Fruit fly (Drosophila melanogaster) Kc167 (cell line): ENCODE measurements around the gene nerfin-1.

ENCODE experiments used
- Sin3A ChIP-seq: fragments of >200 bp; optimal IDR thresholded peaks from 2 replicates; lab custom pipeline; 2018; ENCODE audit warnings: missing external identifiers
- h ChIP-seq: fragments of >200 bp; optimal IDR thresholded peaks from 3 replicates; lab custom pipeline; 2018; ENCODE audit warnings: missing external identifiers
- insv ChIP-seq: fragments of >200 bp; optimal IDR thresholded peaks from 3 replicates; lab custom pipeline; 2018; ENCODE audit warnings: missing external identifiers
- psq ChIP-seq: fragments of >200 bp; optimal IDR thresholded peaks from 2 replicates; lab custom pipeline; 2017; ENCODE audit warnings: missing external identifiers

DNA sequence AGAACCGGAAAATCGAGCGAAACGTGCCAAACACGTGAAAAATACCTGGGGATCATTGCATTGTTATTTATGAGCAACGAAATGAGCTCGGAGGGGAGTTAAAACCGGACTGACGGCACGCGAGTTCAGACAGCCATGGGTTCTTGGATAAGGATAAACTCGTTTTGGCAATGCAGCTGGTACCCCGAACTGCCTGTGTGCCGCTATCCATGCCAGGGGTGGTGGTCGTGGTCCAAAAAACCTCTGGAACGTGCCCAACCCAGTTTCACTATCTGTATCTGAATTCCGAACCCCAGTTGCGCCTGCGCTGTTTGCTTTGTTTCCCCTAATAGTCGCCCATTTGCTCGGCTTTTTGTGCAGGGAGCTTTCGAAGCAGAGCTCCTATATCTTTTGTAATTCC lies 9.6 kb upstream of the nerfin-1 start:
- TF ChIP-seq psq (lab: Kevin White, UChicago) (no peak), insv (lab: Kevin White, UChicago) (no peak), h (lab: Kevin White, UChicago) (no peak), Sin3A (lab: Kevin White, UChicago) (no peak)
